Worm (Caenorhabditis elegans): ENCODE data around the gene nhr-150.

ce11 chrV:15479107-15479506 is 2.2 kb downstream of the nhr-150 start:
- TF ChIP-seq che-1 (tag; optimal IDR thresholded peaks at IDR 0.05) = no peak
- no peak for TF ChIP-seq nfya-1 (tag; optimal IDR thresholded peaks at IDR 0.05)
- no peak for TF ChIP-seq ama-1 (optimal IDR thresholded peaks at IDR 0.05)
- no peak for TF ChIP-seq lin-11 (tag; optimal IDR thresholded peaks at IDR 0.05)
- TF ChIP-seq fkh-6 (tag; optimal IDR thresholded peaks at IDR 0.05) = no peak
